Fruit fly (Drosophila melanogaster): Measurements from ENCODE around the gene CG12231.

CG12231 gene

dm6 chrX:19496808-19497259 lies 34.7 kb downstream of the CG12231 start (continued):
- TF ChIP-seq maf-S (GFP tag; optimal IDR thresholded peaks at IDR 0.05) (no peak), Deaf1 (tag; optimal IDR thresholded peaks at IDR 0.05) (peak; percentile 47), CG32772 (GFP tag; IDR thresholded peaks at IDR 0.05) (no peak), onecut (GFP tag; IDR thresholded peaks at IDR 0.05) (no peak), CG31365 (tag; optimal IDR thresholded peaks at IDR 0.05) (peak; percentile 15), stwl (tag; optimal IDR thresholded peaks at IDR 0.05) (peak; percentile 44), CG12659 (GFP tag; optimal IDR thresholded peaks at IDR 0.05) (peak; percentile 60), Trl (optimal IDR thresholded peaks at IDR 0.05) (peak; percentile 59 to 84), Trl (GFP tag; optimal IDR thresholded peaks at IDR 0.05) (no peak), so (GFP tag; IDR thresholded peaks at IDR 0.05) (no peak), pzg (GFP tag; optimal IDR thresholded peaks at IDR 0.05) (peak; percentile 80), repo (GFP tag; optimal IDR thresholded peaks at IDR 0.05) (no peak), CG4282 (GFP tag; optimal IDR thresholded peaks at IDR 0.05) (no peak), wor (GFP tag; IDR thresholded peaks at IDR 0.05) (no peak), CG11696 (GFP tag; IDR thresholded peaks at IDR 0.05) (no peak), Asciz (GFP tag; optimal IDR thresholded peaks at IDR 0.05) (no peak), yki (optimal IDR thresholded peaks at IDR 0.05) (no peak), ap (GFP tag; IDR thresholded peaks at IDR 0.05) (no peak), corto (GFP tag; optimal IDR thresholded peaks at IDR 0.05) (peak; percentile 27), CG12219 (GFP tag; optimal IDR thresholded peaks at IDR 0.05) (no peak), ranshi (GFP tag; IDR thresholded peaks at IDR 0.05) (no peak), CHES-1-like (GFP tag; optimal IDR thresholded peaks at IDR 0.05) (no peak), danr (GFP tag; IDR thresholded peaks at IDR 0.05) (no peak), Dp (GFP tag; optimal IDR thresholded peaks at IDR 0.05) (peak; percentile 23), Gug (GFP tag; IDR thresholded peaks at IDR 0.05) (no peak), unc-4 (GFP tag; IDR thresholded peaks at IDR 0.05; ENCODE audit: partially characterized antibody) (peak; percentile 80), CG43689 (GFP tag; IDR thresholded peaks at IDR 0.05) (no peak), kah (GFP tag; optimal IDR thresholded peaks at IDR 0.05) (no peak), org-1 (GFP tag; optimal IDR thresholded peaks at IDR 0.05) (no peak), Hr78 (GFP tag; optimal IDR thresholded peaks at IDR 0.05) (no peak), sens (GFP tag) (peak; percentile 82), fd3F (GFP tag; optimal IDR thresholded peaks at IDR 0.05) (no peak), NC2α (GFP tag; optimal IDR thresholded peaks at IDR 0.05) (no peak), CG12299 (tag; optimal IDR thresholded peaks at IDR 0.05) (no peak), gfzf (GFP tag; optimal IDR thresholded peaks at IDR 0.05) (peak; percentile 67), dimm (GFP tag; IDR thresholded peaks at IDR 0.05) (no peak), CG8388 (GFP tag; optimal IDR thresholded peaks at IDR 0.05) (no peak), gcm (GFP tag; optimal IDR thresholded peaks at IDR 0.05) (no peak), Dip2 (GFP tag; IDR thresholded peaks at IDR 0.05) (no peak), Bdp1 (GFP tag; optimal IDR thresholded peaks at IDR 0.05) (no peak), CG13296 (GFP tag; optimal IDR thresholded peaks at IDR 0.05) (no peak), CG16863 (GFP tag; optimal IDR thresholded peaks at IDR 0.05) (no peak), CG7271 (tag; optimal IDR thresholded peaks at IDR 0.05) (no peak), ato (GFP tag; IDR thresholded peaks at IDR 0.05; ENCODE audit: partially characterized antibody) (peak; percentile 50; the same call in 1 of the 2 replicates), CG6654 (GFP tag; optimal IDR thresholded peaks at IDR 0.05) (no peak), CG18599 (GFP tag; optimal IDR thresholded peaks at IDR 0.05) (no peak), CG12071 (GFP tag; optimal IDR thresholded peaks at IDR 0.05) (no peak), cg (GFP tag; optimal IDR thresholded peaks at IDR 0.05) (peak; percentile 94), Dll (GFP tag; IDR thresholded peaks at IDR 0.05; ENCODE audit: partially characterized antibody) (peak; percentile 77), CG10543 (GFP tag; optimal IDR thresholded peaks at IDR 0.05) (peak; percentile 44), disco-r (GFP tag; optimal IDR thresholded peaks at IDR 0.05) (no peak), CG8359 (GFP tag; optimal IDR thresholded peaks at IDR 0.05; ENCODE audit: borderline replicate concordance) (no peak)
